Worm (Caenorhabditis elegans) whole organism, L4 larva: ENCODE measurements around the gene F36H9.1.

Experiments used
- F49E8.2 ChIP-seq: sonication (generic microtip); optimal IDR thresholded peaks from 2 replicates; lab custom pipeline; 2016; ENCODE audit warnings: missing compliant biosample characterization, mild to moderate bottlenecking, missing genetic modification characterization, borderline replicate concordance
- fkh-10 ChIP-seq: fragments of 150-350 bp; optimal IDR thresholded peaks from 2 replicates; lab custom pipeline; 2014; ENCODE audit warnings: missing biosample characterization, missing genetic modification reagents, missing genetic modification characterization
- lin-15B ChIP-seq: fragments of 150-350 bp; sonication (generic microtip); optimal IDR thresholded peaks from 3 replicates; lab custom pipeline; 2014; ENCODE audit warnings: missing biosample characterization, missing genetic modification characterization
- lsy-2 ChIP-seq, 2 experiments: fragments of 150-350 bp in 1 of 2; sonication (generic microtip) in 1 of 2; optimal IDR thresholded peaks; 2 replicates each; lab custom pipeline; 2014 to 2017; ENCODE audit warnings: missing biosample characterization in 2 of 2, missing genetic modification characterization in 2 of 2
- mxl-2 ChIP-seq: fragments of 200-800 bp; sonication (Bioruptor generic); conservative IDR thresholded peaks from 2 replicates; pipeline ENCODE4 v1.3.6; 2022; ENCODE audit warnings: missing genetic modification reagents, missing genetic modification characterization, missing compliant biosample characterization
- nhr-41 ChIP-seq: fragments of 200-800 bp; sonication (Bioruptor generic); IDR thresholded peaks from 2 replicates; pipeline ENCODE4 v1.3.6; 2022; ENCODE audit warnings: missing genetic modification reagents, missing genetic modification characterization, missing compliant biosample characterization
- nhr-76 ChIP-seq: fragments of 150-350 bp; optimal IDR thresholded peaks from 2 replicates; lab custom pipeline; 2014; ENCODE audit warnings: missing biosample characterization, missing genetic modification characterization
- nhr-77 ChIP-seq: fragments of 150-350 bp; optimal IDR thresholded peaks from 2 replicates; lab custom pipeline; 2014; ENCODE audit warnings: missing biosample characterization, missing genetic modification characterization
- rbr-2 ChIP-seq: sonication (generic microtip); optimal IDR thresholded peaks from 2 replicates; lab custom pipeline; 2016; ENCODE audit warnings: missing genotype, missing genetic modification characterization, missing compliant biosample characterization
- unc-39 ChIP-seq: sonication (generic microtip); optimal IDR thresholded peaks from 2 replicates; lab custom pipeline; 2017; ENCODE audit warnings: missing biosample characterization, missing genetic modification characterization
- ztf-11 ChIP-seq: fragments of 150-350 bp; optimal IDR thresholded peaks from 2 replicates; lab custom pipeline; 2014; ENCODE audit warnings: missing biosample characterization, missing genetic modification characterization

ce11 chrV:1804034-1804542 is 9.8 kb downstream of the F36H9.1 start:
- TF ChIP-seq nhr-41 (no peak), nhr-77 (tag; lab: Kevin White, UChicago) (no peak), F49E8.2 (tag; lab: Kevin White, UChicago) (no peak), ztf-11 (tag; lab: Kevin White, UChicago) (no peak), nhr-76 (tag; lab: Kevin White, UChicago) (no peak), mxl-2 (GFP tag; lab: Robert Waterston, UW) (no peak), lsy-2 (tag; optimal IDR thresholded peaks at IDR 0.05; lab: Kevin White, UChicago) (no peak), fkh-10 (GFP tag; lab: Kevin White, UChicago) (no peak), lin-15B (tag; lab: Kevin White, UChicago) (no peak), rbr-2 (tag; lab: Kevin White, UChicago) (no peak), unc-39 (tag; lab: Kevin White, UChicago) (no peak)
